Worm (Caenorhabditis elegans): ENCODE results near the gene srh-76.

Gene srh-76

ce11 chrV:5790497-5791280, 42.9 kb upstream of the srh-76 start, which contains the start of the genes nhr-142 and F44E7.9 (continued):
- TF ChIP-seq let-526 (GFP tag; IDR thresholded peaks at IDR 0.05) (peak; percentile 67; the same call in 1 of the 2 replicates), bed-1 (GFP tag; IDR thresholded peaks at IDR 0.05) (no peak), rpc-1 (optimal IDR thresholded peaks at IDR 0.05) (peak; percentile 0), rpc-1 (tag; optimal IDR thresholded peaks at IDR 0.05) (no peak), dox-1 (GFP tag; IDR thresholded peaks at IDR 0.05) (peak; percentile 95), rec-8 (tag; optimal IDR thresholded peaks at IDR 0.05) (no peak), nfyb-1 (GFP tag; IDR thresholded peaks at IDR 0.05) (peak; percentile 63; the same call in 1 of the 2 replicates), pbrm-1 (GFP tag; IDR thresholded peaks at IDR 0.05) (peak; percentile 85), D2030.7 (GFP tag; IDR thresholded peaks at IDR 0.05) (peak; percentile 76), die-1 (tag; optimal IDR thresholded peaks at IDR 0.05) (no peak), snpc-1.3 (tag; optimal IDR thresholded peaks at IDR 0.05; ENCODE audit: insufficient read depth) (no peak), hlh-26 (GFP tag; conservative IDR thresholded peaks at IDR 0.05) (no peak), tbx-9 (tag; optimal IDR thresholded peaks at IDR 0.05; ENCODE audit: borderline replicate concordance) (no peak), athp-1 (tag; optimal IDR thresholded peaks at IDR 0.05) (peak; percentile 56), lin-26 (GFP tag; IDR thresholded peaks at IDR 0.05) (no peak), unc-62 (GFP tag; optimal IDR thresholded peaks at IDR 0.05) (no peak)

- TF ChIP-seq hsf-1 (GFP tag; IDR thresholded peaks at IDR 0.05), result 0 out of 2 replicates have a peak, but pooled peaks have one; percentile 27
- no peak for TF ChIP-seq F55B11.4 (tag; optimal IDR thresholded peaks at IDR 0.05; ENCODE audit: borderline replicate concordance, insufficient read depth)
- no peak for TF ChIP-seq lsy-27 (tag; optimal IDR thresholded peaks at IDR 0.05; ENCODE audit: borderline replicate concordance, insufficient read depth)
Observed at ce11 chrV:5792031-5792430, 41.6 kb upstream of the srh-76 start, which contains the start of gene ZC250.2. ZC250.2 (plus strand) TSS chrV:5792331.

- TF ChIP-seq dox-1 (GFP tag; IDR thresholded peaks at IDR 0.05) (no peak), B0336.3 (GFP tag; IDR thresholded peaks at IDR 0.05) (no peak), ceh-27 (GFP tag; optimal IDR thresholded peaks at IDR 0.05) (no peak), hmg-1.2 (GFP tag; IDR thresholded peaks at IDR 0.05) (no peak), fkh-3 (tag; optimal IDR thresholded peaks at IDR 0.05) (no peak)
Observed at ce11 chrV:5798132-5798531, 35.5 kb upstream of the srh-76 start, which contains the start of gene nstp-3. nstp-3 (minus strand) TSS chrV:5798232.

DNA sequence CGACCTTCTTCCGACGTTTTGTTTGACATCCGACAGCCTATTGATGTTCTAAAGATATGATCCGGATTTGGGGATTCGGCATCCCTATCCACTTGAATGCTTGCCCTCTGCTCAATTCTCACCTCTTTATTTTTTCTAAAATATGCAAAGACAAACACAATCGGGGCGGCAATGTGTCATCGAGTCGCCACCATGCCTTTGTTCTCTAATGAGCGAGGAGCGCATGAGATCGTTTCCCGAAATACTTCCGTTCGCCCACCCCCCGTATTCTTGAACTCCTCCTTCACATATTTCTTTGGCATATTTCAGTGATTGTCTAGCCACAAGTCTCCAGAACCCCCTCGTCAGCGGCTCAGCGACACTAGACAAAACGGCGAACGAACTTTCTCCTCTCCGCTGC, 34.3 kb upstream of the srh-76 start, which contains the start of gene cyn-17:
Gene cyn-17 (plus strand): TSS at position 301 of the 400 bp plus-strand sequence.
- TF ChIP-seq unc-130 (GFP tag; optimal IDR thresholded peaks at IDR 0.05) (no peak), B0019.2 (GFP tag; conservative IDR thresholded peaks at IDR 0.05) (no peak), dpl-1 (GFP tag; optimal IDR thresholded peaks at IDR 0.05) (no peak), Y79H2A.3 (GFP tag; conservative IDR thresholded peaks at IDR 0.05) (no peak), snpc-4 (GFP tag; optimal IDR thresholded peaks at IDR 0.05) (no peak), snpc-4 (tag; optimal IDR thresholded peaks at IDR 0.05) (no peak), lin-54 (GFP tag; optimal IDR thresholded peaks at IDR 0.05) (no peak), F37B4.10 (GFP tag; IDR thresholded peaks at IDR 0.05) (no peak), lsl-1 (GFP tag; optimal IDR thresholded peaks at IDR 0.05) (no peak)
